Worm (Caenorhabditis elegans) whole organism, L4 larva: ENCODE measurements around the gene zer-1.

Experiments used
- D1046.2 ChIP-seq: fragments of 200-800 bp; sonication (Bioruptor generic); IDR thresholded peaks from 2 replicates; pipeline ENCODE4 v1.3.6; 2022; ENCODE audit warnings: missing genetic modification characterization, missing compliant biosample characterization
- F49E8.2 ChIP-seq: sonication (generic microtip); optimal IDR thresholded peaks from 2 replicates; lab custom pipeline; 2016; ENCODE audit warnings: missing compliant biosample characterization, mild to moderate bottlenecking, missing genetic modification characterization, borderline replicate concordance
- ZK337.2 ChIP-seq: fragments of 200-800 bp; sonication (Bioruptor generic); IDR thresholded peaks from 2 replicates; pipeline ENCODE4 v1.3.6; 2022; ENCODE audit warnings: missing genetic modification reagents, missing genetic modification characterization, missing compliant biosample characterization
- aha-1 ChIP-seq: fragments of 150-350 bp; peaks from one replicate; lab custom pipeline; 2014; ENCODE audit warnings: missing biosample characterization, missing genetic modification characterization
- ceh-62 ChIP-seq: sonication (generic microtip); optimal IDR thresholded peaks from 2 replicates; lab custom pipeline; 2017; ENCODE audit warnings: missing biosample characterization, missing genetic modification characterization
- cey-2 ChIP-seq: sonication (generic microtip); optimal IDR thresholded peaks from 3 replicates; lab custom pipeline; 2017; ENCODE audit warnings: missing genetic modification characterization, mild to moderate bottlenecking, missing compliant biosample characterization, antibody characterized with exemption, borderline replicate concordance; ENCODE audit not compliant: insufficient read depth
- daf-16 ChIP-seq, 3 experiments: sonication (generic microtip); optimal IDR thresholded peaks; 2 replicates each; lab custom pipeline; 2016 to 2017; ENCODE audit warnings: missing genetic modification characterization in 3 of 3, missing genetic modification reagents in 3 of 3, mild to moderate bottlenecking in 2 of 3, missing compliant biosample characterization in 2 of 3, missing biosample characterization in 1 of 3, moderate library complexity in 1 of 3
- daf-8 ChIP-seq: fragments of 200-800 bp; sonication (Bioruptor generic); IDR thresholded peaks from 2 replicates; pipeline ENCODE4 v1.3.6; 2022; ENCODE audit warnings: missing genetic modification characterization, missing compliant biosample characterization
- dpl-1 ChIP-seq: fragments of 150-350 bp; optimal IDR thresholded peaks from 2 replicates; lab custom pipeline; 2014; ENCODE audit warnings: missing biosample characterization, missing genetic modification reagents, missing genetic modification characterization
- dve-1 ChIP-seq: sonication (generic microtip); optimal IDR thresholded peaks from 2 replicates; lab custom pipeline; 2017; ENCODE audit warnings: antibody characterized with exemption, mild to moderate bottlenecking, missing genetic modification characterization, missing compliant biosample characterization; ENCODE audit not compliant: insufficient read depth
- egl-43 ChIP-seq: fragments of 200-800 bp; sonication (Bioruptor generic); IDR thresholded peaks from 2 replicates; pipeline ENCODE4 v1.3.6; 2022; ENCODE audit warnings: missing genetic modification reagents, missing genetic modification characterization, missing compliant biosample characterization
- fkh-10 ChIP-seq: fragments of 150-350 bp; optimal IDR thresholded peaks from 2 replicates; lab custom pipeline; 2014; ENCODE audit warnings: missing biosample characterization, missing genetic modification reagents, missing genetic modification characterization
- fos-1 ChIP-seq: fragments of 150-350 bp; optimal IDR thresholded peaks from 2 replicates; lab custom pipeline; 2014; ENCODE audit warnings: missing biosample characterization, missing genetic modification characterization
- hlh-30 ChIP-seq: sonication (generic microtip); optimal IDR thresholded peaks from 2 replicates; lab custom pipeline; 2017; ENCODE audit warnings: antibody characterized with exemption, mild to moderate bottlenecking, missing genetic modification characterization, missing compliant biosample characterization; ENCODE audit not compliant: insufficient read depth
- hmg-1.1 ChIP-seq: fragments of 200-800 bp; sonication (Bioruptor generic); IDR thresholded peaks from 2 replicates; pipeline ENCODE4 v1.3.6; 2022; ENCODE audit warnings: missing genetic modification reagents, missing genetic modification characterization, missing compliant biosample characterization
- lin-1 ChIP-seq: fragments of 200-800 bp; sonication (Bioruptor generic); IDR thresholded peaks from 2 replicates; pipeline ENCODE4 v1.3.6; 2022; ENCODE audit warnings: missing genetic modification reagents, missing genetic modification characterization, missing compliant biosample characterization
- lin-13 ChIP-seq: fragments of 150-350 bp; optimal IDR thresholded peaks from 2 replicates; lab custom pipeline; 2014; ENCODE audit warnings: missing biosample characterization, missing genetic modification reagents, missing genetic modification characterization
- lin-29 ChIP-seq: fragments of 200-800 bp; sonication (Bioruptor generic); IDR thresholded peaks from 2 replicates; pipeline ENCODE4 v1.3.6; 2022; ENCODE audit warnings: missing genetic modification reagents, missing genetic modification characterization, missing compliant biosample characterization
- lin-38 ChIP-seq: fragments of 200-800 bp; sonication (Bioruptor generic); IDR thresholded peaks from 2 replicates; pipeline ENCODE4 v1.3.6; 2022; ENCODE audit warnings: missing genetic modification reagents, missing genetic modification characterization, missing compliant biosample characterization
- mdl-1 ChIP-seq, 2 experiments: fragments of 150-350 bp in 1 of 2; sonication (generic microtip) in 1 of 2; optimal IDR thresholded peaks; 2 replicates each; lab custom pipeline; 2014 to 2017; ENCODE audit warnings: missing biosample characterization in 2 of 2, missing genetic modification characterization in 2 of 2
- mep-1 ChIP-seq: fragments of 150-350 bp; sonication (generic microtip); optimal IDR thresholded peaks from 3 replicates; lab custom pipeline; 2014; ENCODE audit warnings: missing biosample characterization, missing genetic modification characterization
- mes-2 ChIP-seq: sonication (generic microtip); optimal IDR thresholded peaks from 2 replicates; lab custom pipeline; 2016; ENCODE audit warnings: missing genotype, mild to moderate bottlenecking, missing genetic modification characterization, missing compliant biosample characterization; ENCODE audit not compliant: poor library complexity, severe bottlenecking
- nhr-10 ChIP-seq: fragments of 150-350 bp; optimal IDR thresholded peaks from 2 replicates; lab custom pipeline; 2014; ENCODE audit warnings: missing biosample characterization, missing genetic modification characterization
- nhr-237 ChIP-seq: sonication (generic microtip); optimal IDR thresholded peaks from 2 replicates; lab custom pipeline; 2017; ENCODE audit warnings: missing biosample characterization, missing genetic modification characterization
- nhr-25 ChIP-seq: sonication (generic microtip); optimal IDR thresholded peaks from 2 replicates; lab custom pipeline; 2017; ENCODE audit warnings: missing genetic modification characterization, mild to moderate bottlenecking, missing compliant biosample characterization, antibody characterized with exemption, moderate library complexity, borderline replicate concordance; ENCODE audit not compliant: insufficient read depth
- nhr-41 ChIP-seq: fragments of 200-800 bp; sonication (Bioruptor generic); IDR thresholded peaks from 2 replicates; pipeline ENCODE4 v1.3.6; 2022; ENCODE audit warnings: missing genetic modification reagents, missing genetic modification characterization, missing compliant biosample characterization
- pha-4 ChIP-seq, 2 experiments: fragments of 150-350 bp in 1 of 2; fragments of 200-800 bp in 1 of 2; sonication (Bioruptor generic) in 1 of 2; IDR thresholded peaks in 1 of 2; optimal IDR thresholded peaks in 1 of 2; 2 replicates each; pipeline versions ENCODE4 v1.3.6 to Lab custom; 2014 to 2022; ENCODE audit warnings: missing genetic modification characterization in 2 of 2, missing genetic modification reagents in 2 of 2, missing biosample characterization in 1 of 2, missing compliant biosample characterization in 1 of 2
- set-16 ChIP-seq: fragments of 200-800 bp; sonication (Bioruptor generic); IDR thresholded peaks from 2 replicates; pipeline ENCODE4 v1.3.6; 2022; ENCODE audit warnings: missing genetic modification reagents, missing genetic modification characterization, missing compliant biosample characterization
- snpc-1.2 ChIP-seq: fragments of 200-800 bp; sonication (Bioruptor generic); IDR thresholded peaks from 2 replicates; pipeline ENCODE4 v1.3.6; 2022; ENCODE audit warnings: missing genetic modification reagents, missing genetic modification characterization, missing compliant biosample characterization
- snpc-4 ChIP-seq: fragments of 150-350 bp; optimal IDR thresholded peaks from 2 replicates; lab custom pipeline; 2014; ENCODE audit warnings: missing biosample characterization, missing genetic modification characterization
- unc-39 ChIP-seq: sonication (generic microtip); optimal IDR thresholded peaks from 2 replicates; lab custom pipeline; 2017; ENCODE audit warnings: missing biosample characterization, missing genetic modification characterization
- zfp-3 ChIP-seq: fragments of 200-800 bp; sonication (Bioruptor generic); conservative IDR thresholded peaks from 2 replicates; pipeline ENCODE4 v1.3.6; 2022; ENCODE audit warnings: missing genetic modification reagents, missing genetic modification characterization, missing compliant biosample characterization
- zip-11 ChIP-seq: fragments of 200-800 bp; sonication (Bioruptor generic); IDR thresholded peaks from 2 replicates; pipeline ENCODE4 v1.3.6; 2022; ENCODE audit warnings: missing genetic modification characterization, missing compliant biosample characterization
- zip-2 ChIP-seq: fragments of 150-350 bp; optimal IDR thresholded peaks from 2 replicates; lab custom pipeline; 2014; ENCODE audit warnings: missing biosample characterization, missing genetic modification characterization

zer-1 gene

ce11 chrIII:861819-862356 lies 24.7 kb downstream of the zer-1 start, which contains the start of gene arx-4:
Gene arx-4 (plus strand): TSS chrIII:862306.
- no peak for TF ChIP-seq lin-29 (GFP tag; lab: Robert Waterston, UW)
- peak; percentile 89 for TF ChIP-seq aha-1 (tag; lab: Kevin White, UChicago)
- no peak for TF ChIP-seq snpc-4 (tag; lab: Kevin White, UChicago)
- no peak for TF ChIP-seq cey-2
- no peak for TF ChIP-seq pha-4 (GFP tag; IDR thresholded peaks at IDR 0.05; lab: Robert Waterston, UW)
- TF ChIP-seq pha-4 (tag; optimal IDR thresholded peaks at IDR 0.05; lab: Kevin White, UChicago), result peak; percentile 34
- TF ChIP-seq lin-38 (GFP tag; lab: Robert Waterston, UW), result peak; percentile 50
- peak; percentile 40 for TF ChIP-seq mes-2 (tag; lab: Kevin White, UChicago)
- TF ChIP-seq daf-16 (GFP tag; optimal IDR thresholded peaks at IDR 0.05; lab: Kevin White, UChicago), result no peak
- peak; percentile 36 for TF ChIP-seq daf-16 (tag; optimal IDR thresholded peaks at IDR 0.05; lab: Kevin White, UChicago)
- TF ChIP-seq dve-1 (tag; lab: Kevin White, UChicago), result peak; percentile 7
- no peak for TF ChIP-seq zfp-3
- TF ChIP-seq mdl-1 (tag; optimal IDR thresholded peaks at IDR 0.05; lab: Kevin White, UChicago), result no peak

DNA sequence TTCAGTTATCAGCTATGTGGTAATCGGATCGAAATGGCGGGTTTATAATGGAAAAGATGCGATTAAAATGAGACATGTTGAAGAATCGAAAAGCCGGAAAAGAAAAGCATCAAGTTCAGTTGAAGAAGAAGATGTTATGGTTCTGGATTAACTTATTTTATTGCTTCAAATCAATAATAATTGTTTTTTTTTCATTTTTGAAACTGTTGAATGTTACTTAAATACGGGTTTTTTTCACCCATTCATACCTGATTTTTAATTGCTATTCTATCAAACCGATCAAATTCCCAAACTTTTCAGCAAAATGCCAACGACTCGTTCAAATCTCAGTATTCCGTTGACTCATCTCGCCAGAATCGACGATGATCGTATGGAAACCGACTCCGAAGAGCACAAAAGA lies 26.7 kb downstream of the zer-1 start, which contains the start of gene exos-4.2:
Gene exos-4.2 (plus strand): TSS at position 301 of the 400 bp plus-strand sequence.
- TF ChIP-seq unc-39 (tag; lab: Kevin White, UChicago), result no peak
- TF ChIP-seq fkh-10 (GFP tag; lab: Kevin White, UChicago), result no peak
- no peak for TF ChIP-seq lin-1 (GFP tag; lab: Robert Waterston, UW)
- TF ChIP-seq egl-43, result no peak
- TF ChIP-seq D1046.2 (GFP tag; lab: Robert Waterston, UW), result no peak
- TF ChIP-seq set-16, result no peak
- no peak for TF ChIP-seq aha-1 (tag; lab: Kevin White, UChicago)
- TF ChIP-seq ceh-62, result no peak
- TF ChIP-seq snpc-1.2 (GFP tag; lab: Robert Waterston, UW), result no peak
- no peak for TF ChIP-seq lin-13 (GFP tag; lab: Kevin White, UChicago)
- no peak for TF ChIP-seq nhr-41
- TF ChIP-seq nhr-25 (tag; lab: Kevin White, UChicago), result no peak

DNA sequence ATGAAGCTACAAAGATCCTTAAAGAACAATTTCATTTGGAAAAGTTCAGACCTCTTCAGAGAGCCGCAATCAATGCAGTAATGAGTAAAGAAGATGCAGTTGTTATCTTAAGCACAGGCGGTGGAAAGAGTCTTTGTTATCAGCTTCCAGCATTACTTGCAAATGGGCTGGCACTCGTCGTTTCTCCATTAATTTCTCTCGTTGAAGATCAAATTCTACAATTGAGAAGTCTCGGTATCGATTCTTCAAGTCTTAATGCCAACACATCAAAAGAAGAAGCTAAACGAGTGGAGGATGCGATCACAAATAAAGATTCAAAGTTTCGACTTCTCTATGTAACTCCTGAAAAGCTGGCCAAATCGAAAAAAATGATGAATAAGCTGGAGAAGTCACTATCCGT lies 29.7 kb downstream of the zer-1 start:
- peak; percentile 90 for TF ChIP-seq aha-1 (tag; lab: Kevin White, UChicago)
- TF ChIP-seq mep-1 (tag; lab: Kevin White, UChicago), result no peak
- no peak for TF ChIP-seq zip-11 (GFP tag; lab: Robert Waterston, UW)
- TF ChIP-seq nhr-237 (tag; lab: Kevin White, UChicago), result no peak

ce11 chrIII:856260-856659 lies 30.3 kb downstream of the zer-1 start, which contains the start of gene K02F3.12:
Gene K02F3.12 (plus strand): TSS chrIII:856560.
- TF ChIP-seq ZK337.2 (GFP tag; lab: Robert Waterston, UW) (no peak), zip-2 (tag; lab: Kevin White, UChicago) (no peak), dpl-1 (no peak), daf-8 (GFP tag; lab: Robert Waterston, UW) (no peak), nhr-10 (tag; lab: Kevin White, UChicago) (no peak), fos-1 (no peak), hlh-30 (tag; lab: Kevin White, UChicago) (no peak), F49E8.2 (no peak), hmg-1.1 (no peak), nhr-237 (tag; lab: Kevin White, UChicago) (no peak)
- TF ChIP-seq, all 104 proteins: peak for 0
